Worm (Caenorhabditis elegans) whole organism, L1 larva: ENCODE measurements around the gene Y113G7B.28.
A peak's percentile ranks its signal among the peaks of the same experiment; 100 is the strongest.

Experiments
- C04F5.9 ChIP-seq: sonication (generic microtip); optimal IDR thresholded peaks from 2 replicates; lab custom pipeline; 2016; ENCODE audit warnings: missing genetic modification characterization, missing compliant biosample characterization
- Y116A8C.19 ChIP-seq: sonication (generic microtip); optimal IDR thresholded peaks from 2 replicates; lab custom pipeline; 2016; ENCODE audit warnings: missing compliant biosample characterization, missing genetic modification characterization, borderline replicate concordance
- ceh-63 ChIP-seq: fragments of 200-800 bp; sonication (Bioruptor generic); optimal IDR thresholded peaks from 2 replicates; lab custom pipeline; 2018; ENCODE audit warnings: mild to moderate bottlenecking, missing genetic modification characterization, missing compliant biosample characterization
- ceh-82 ChIP-seq, 3 experiments: fragments of 150-350 bp in 1 of 3; sonication (generic microtip) in 2 of 3; optimal IDR thresholded peaks; 2 replicates each; lab custom pipeline; 2014 to 2017; ENCODE audit warnings: missing biosample characterization in 3 of 3, missing genetic modification characterization in 3 of 3
- ceh-90 ChIP-seq: sonication (generic microtip); optimal IDR thresholded peaks from 2 replicates; lab custom pipeline; 2016; ENCODE audit warnings: missing genetic modification characterization, missing compliant biosample characterization
- ces-1 ChIP-seq: fragments of 150-350 bp; optimal IDR thresholded peaks from 2 replicates; lab custom pipeline; 2014; ENCODE audit warnings: missing biosample characterization, missing genetic modification reagents, missing genetic modification characterization
- efl-1 ChIP-seq, 4 experiments: fragments of 150-350 bp; optimal IDR thresholded peaks in 3 of 4; peaks in 1 of 4; 1 replicate in 1 of 4; 2 replicates in 3 of 4; lab custom pipeline; 2014; ENCODE audit warnings: missing biosample characterization in 2 of 4, missing genetic modification characterization in 2 of 4, missing genetic modification reagents in 2 of 4
- egl-13 ChIP-seq: sonication (generic microtip); optimal IDR thresholded peaks from 2 replicates; lab custom pipeline; 2016; ENCODE audit warnings: missing genotype, missing genetic modification reagents, missing genetic modification characterization, missing compliant biosample characterization
- egl-27 ChIP-seq, 2 experiments: fragments of 150-350 bp in 1 of 2; sonication (generic microtip); optimal IDR thresholded peaks; 3 replicates each; lab custom pipeline; 2017 to 2018; ENCODE audit warnings: missing biosample characterization in 2 of 2, missing genetic modification characterization in 2 of 2, missing genetic modification reagents in 2 of 2
- elt-2 ChIP-seq: sonication (generic microtip); optimal IDR thresholded peaks from 2 replicates; lab custom pipeline; 2016; ENCODE audit warnings: missing genetic modification characterization, mild to moderate bottlenecking, inconsistent platforms, missing compliant biosample characterization, missing genetic modification reagents
- ets-5 ChIP-seq: fragments of 200-800 bp; sonication (Bioruptor generic); IDR thresholded peaks from 2 replicates; pipeline ENCODE4 v1.3.6; 2022; ENCODE audit warnings: missing genetic modification characterization, missing compliant biosample characterization
- fkh-4 ChIP-seq: sonication (generic microtip); optimal IDR thresholded peaks from 2 replicates; lab custom pipeline; 2016; ENCODE audit warnings: missing compliant biosample characterization, missing genetic modification characterization, borderline replicate concordance
- hpl-2 ChIP-seq: fragments of 150-350 bp; optimal IDR thresholded peaks from 2 replicates; lab custom pipeline; 2014; ENCODE audit warnings: missing biosample characterization, missing genetic modification reagents, missing genetic modification characterization
- irx-1 ChIP-seq: sonication (generic microtip); optimal IDR thresholded peaks from 2 replicates; lab custom pipeline; 2016; ENCODE audit warnings: missing genetic modification characterization, missing compliant biosample characterization
- lin-15B ChIP-seq: fragments of 150-350 bp; sonication (generic microtip); optimal IDR thresholded peaks from 3 replicates; lab custom pipeline; 2014; ENCODE audit warnings: missing biosample characterization, missing genetic modification characterization
- lir-3 ChIP-seq: sonication (generic microtip); optimal IDR thresholded peaks from 2 replicates; lab custom pipeline; 2016; ENCODE audit warnings: mild to moderate bottlenecking, missing genetic modification characterization, moderate library complexity, missing compliant biosample characterization; ENCODE audit not compliant: poor library complexity
- lsy-2 ChIP-seq, 2 experiments: fragments of 150-350 bp; optimal IDR thresholded peaks; 2 replicates each; lab custom pipeline; 2014; ENCODE audit warnings: missing biosample characterization in 2 of 2, missing genetic modification characterization in 2 of 2
- mab-9 ChIP-seq: fragments of 200-800 bp; sonication (Bioruptor generic); IDR thresholded peaks from 2 replicates; pipeline ENCODE4 v1.3.6; 2022; ENCODE audit warnings: missing genetic modification reagents, missing genetic modification characterization, missing compliant biosample characterization
- mef-2 ChIP-seq: fragments of 150-350 bp; optimal IDR thresholded peaks from 2 replicates; lab custom pipeline; 2014; ENCODE audit warnings: missing biosample characterization, missing genetic modification characterization
- nhr-12 ChIP-seq: sonication (generic microtip); optimal IDR thresholded peaks from 2 replicates; lab custom pipeline; 2017; ENCODE audit warnings: missing biosample characterization, missing genetic modification characterization
- nhr-237 ChIP-seq: fragments of 150-350 bp; optimal IDR thresholded peaks from 2 replicates; lab custom pipeline; 2014; ENCODE audit warnings: missing biosample characterization, missing genetic modification characterization
- nhr-47 ChIP-seq: sonication (generic microtip); optimal IDR thresholded peaks from 2 replicates; lab custom pipeline; 2016; ENCODE audit warnings: mild to moderate bottlenecking, missing genetic modification characterization, moderate library complexity, missing compliant biosample characterization
- nhr-71 ChIP-seq: sonication (generic microtip); optimal IDR thresholded peaks from 2 replicates; lab custom pipeline; 2016; ENCODE audit warnings: mild to moderate bottlenecking, missing genetic modification characterization, moderate library complexity, missing compliant biosample characterization
- nhr-76 ChIP-seq: sonication (generic microtip); optimal IDR thresholded peaks from 2 replicates; lab custom pipeline; 2017; ENCODE audit warnings: missing biosample characterization, missing genetic modification characterization
- nhr-77 ChIP-seq: fragments of 150-350 bp; optimal IDR thresholded peaks from 2 replicates; lab custom pipeline; 2014; ENCODE audit warnings: missing biosample characterization, missing genetic modification characterization
- nhr-84 ChIP-seq: sonication (generic microtip); optimal IDR thresholded peaks from 2 replicates; lab custom pipeline; 2017; ENCODE audit warnings: missing biosample characterization, missing genetic modification characterization
- nhr-85 ChIP-seq: sonication (generic microtip); peaks from one replicate; lab custom pipeline; 2016; ENCODE audit warnings: missing genetic modification characterization, inconsistent platforms, missing compliant biosample characterization
- swsn-7 ChIP-seq: sonication (generic microtip); optimal IDR thresholded peaks from 2 replicates; lab custom pipeline; 2016; ENCODE audit warnings: missing genetic modification characterization, missing compliant biosample characterization
- vab-15 ChIP-seq: sonication (generic microtip); optimal IDR thresholded peaks from 2 replicates; lab custom pipeline; 2017; ENCODE audit warnings: missing genotype, mild to moderate bottlenecking, missing genetic modification characterization, missing compliant biosample characterization
- zag-1 ChIP-seq: fragments of 150-350 bp; optimal IDR thresholded peaks from 2 replicates; lab custom pipeline; 2014; ENCODE audit warnings: missing biosample characterization, missing genetic modification characterization

Y113G7B.28 gene

DNA sequence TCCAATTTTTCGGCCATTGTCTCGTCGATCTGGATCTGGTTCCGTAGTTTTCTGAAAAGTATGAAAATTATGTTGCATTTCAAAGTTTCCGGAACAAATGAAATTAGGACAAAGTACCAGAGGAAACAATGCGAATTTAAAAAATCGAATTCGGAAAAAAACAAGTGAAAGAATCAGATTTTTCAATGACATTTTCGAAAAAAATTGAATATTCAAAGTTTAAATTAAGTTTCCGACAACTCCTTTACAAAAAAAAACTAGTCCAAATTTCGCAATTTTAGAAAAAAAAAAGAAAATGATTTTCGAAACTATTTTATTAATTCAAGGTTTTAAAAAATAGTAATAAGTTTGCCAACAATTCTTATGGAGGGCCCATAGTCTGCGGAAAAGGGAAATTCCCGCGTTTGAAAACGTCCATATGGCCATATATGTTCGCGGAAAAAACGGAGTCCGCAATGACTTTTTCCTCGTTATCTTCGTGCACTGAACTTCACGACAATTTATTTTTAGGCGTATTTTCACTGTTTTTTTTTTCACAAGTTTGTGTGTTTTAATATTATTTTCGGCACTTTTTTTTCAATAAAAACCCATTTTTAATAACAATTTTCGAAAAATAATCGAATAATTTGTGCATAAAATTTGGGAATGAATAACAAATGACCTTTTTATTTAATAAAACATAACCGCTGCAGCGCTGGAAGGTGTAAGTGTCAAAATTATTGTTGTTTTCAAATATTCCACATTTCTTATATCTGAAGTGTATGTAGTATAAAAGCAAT is 3.5 kb upstream of the Y113G7B.28 start, which contains the start of the genes fbxa-115 and Y113G7B.27:
TSS of gene fbxa-115 (minus strand) at position 51 of the 779 bp plus-strand sequence.
TSS of gene Y113G7B.27 (plus strand) at position 729 of the 779 bp plus-strand sequence.
- TF ChIP-seq irx-1 (tag; lab: Kevin White, UChicago) (no peak), efl-1 (optimal IDR thresholded peaks at IDR 0.05; lab: Kevin White, UChicago) (no peak), efl-1 (GFP tag; optimal IDR thresholded peaks at IDR 0.05 in 1 of 2; lab: Kevin White, UChicago) (peak in 1 of 2 experiments; percentile 41)

ce11 chrV:20196671-20197070 is 885 bp downstream of the Y113G7B.28 start, which contains the start of gene ftr-1:
Gene ftr-1 (plus strand): TSS chrV:20196971.
- TF ChIP-seq efl-1 (optimal IDR thresholded peaks at IDR 0.05; lab: Kevin White, UChicago) (no peak), efl-1 (GFP tag; optimal IDR thresholded peaks at IDR 0.05 in 1 of 2; lab: Kevin White, UChicago) (peak in 1 of 2 experiments; percentile 32), mef-2 (tag; lab: Kevin White, UChicago) (no peak)

DNA sequence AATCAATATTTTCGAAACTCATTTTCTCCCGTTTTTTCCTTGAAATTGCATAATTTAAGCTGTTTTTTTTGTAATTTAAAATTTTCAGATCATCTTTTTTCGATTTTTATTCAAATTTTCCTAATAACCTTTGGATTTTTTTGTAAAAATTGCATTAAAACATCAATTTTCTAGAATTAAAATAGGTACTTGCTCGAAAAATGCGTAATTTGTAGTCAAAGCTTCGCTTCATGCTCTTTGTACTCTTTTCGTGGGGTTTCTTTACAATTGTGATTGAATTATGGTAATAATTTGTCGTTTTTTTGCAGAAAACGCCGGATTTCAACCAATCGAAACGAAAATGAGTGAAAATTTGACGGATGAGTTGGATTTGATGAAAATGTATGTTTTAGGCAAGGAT is 3.2 kb downstream of the Y113G7B.28 start, which contains the start of gene fog-2:
TSS of gene fog-2 (plus strand) at position 301 of the 400 bp plus-strand sequence.
- TF ChIP-seq ceh-63 (GFP tag; lab: Kevin White, UChicago), result no peak
- TF ChIP-seq ets-5 (GFP tag; lab: Robert Waterston, UW), result no peak
- no peak for TF ChIP-seq egl-27 (tag; optimal IDR thresholded peaks at IDR 0.05; lab: Kevin White, UChicago)
- TF ChIP-seq nhr-12 (tag; lab: Kevin White, UChicago), result no peak
- no peak for TF ChIP-seq vab-15
- TF ChIP-seq nhr-84 (tag; lab: Kevin White, UChicago), result no peak
- TF ChIP-seq ces-1 (GFP tag; lab: Kevin White, UChicago), result no peak
- no peak for TF ChIP-seq nhr-76 (tag; lab: Kevin White, UChicago)
- no peak for TF ChIP-seq nhr-71 (tag; lab: Kevin White, UChicago)
- no peak for TF ChIP-seq hpl-2
- no peak for TF ChIP-seq zag-1
- no peak for TF ChIP-seq nhr-85 (tag; lab: Kevin White, UChicago)
- no peak for TF ChIP-seq lir-3 (tag; lab: Kevin White, UChicago)
- TF ChIP-seq nhr-47, result no peak
- no peak for TF ChIP-seq nhr-237
- TF ChIP-seq fkh-4 (tag; lab: Kevin White, UChicago), result no peak

- TF ChIP-seq C04F5.9 (no peak), elt-2 (tag; lab: Kevin White, UChicago) (no peak), Y116A8C.19 (tag; lab: Kevin White, UChicago) (no peak), ceh-82 (tag; optimal IDR thresholded peaks at IDR 0.05; lab: Kevin White, UChicago) (no peak), nhr-47 (no peak), lin-15B (tag; lab: Kevin White, UChicago) (no peak), nhr-237 (no peak)
- TF ChIP-seq, all 84 proteins: peak for 0
These were observed 3.9 kb downstream of the Y113G7B.28 start for ce11 chrV:20199658-20200057.

ce11 chrV:20201316-20201715 is 5.5 kb downstream of the Y113G7B.28 start, which contains the start of gene fbxa-114:
Gene fbxa-114 (plus strand): TSS chrV:20201616.
- TF ChIP-seq mab-9 (no peak), ceh-90 (tag; lab: Kevin White, UChicago) (no peak), lsy-2 (tag; optimal IDR thresholded peaks at IDR 0.05; lab: Kevin White, UChicago) (no peak), ceh-63 (GFP tag; lab: Kevin White, UChicago) (no peak), nhr-237 (no peak), swsn-7 (no peak), nhr-77 (tag; lab: Kevin White, UChicago) (no peak), nhr-85 (tag; lab: Kevin White, UChicago) (peak; percentile 7), egl-13 (tag; lab: Kevin White, UChicago) (no peak)
